Worm (Caenorhabditis elegans) whole organism, L2 larva: ENCODE results near the gene H12D21.9.
"Not testable (repeated sequence)": the region's sequence is repeated elsewhere in the genome, so short reads cannot be mapped to it uniquely, and the experiment has no call there.

ENCODE experiments used
- C34F6.9 ChIP-seq: fragments of 150-350 bp; optimal IDR thresholded peaks from 2 replicates; lab custom pipeline; 2014; ENCODE audit warnings: missing biosample characterization, missing genetic modification characterization
- F13H6.1 ChIP-seq: sonication (generic microtip); optimal IDR thresholded peaks from 2 replicates; lab custom pipeline; 2016; ENCODE audit warnings: missing genetic modification characterization, missing compliant biosample characterization
- R02D3.7 ChIP-seq: fragments of 150-350 bp; optimal IDR thresholded peaks from 2 replicates; lab custom pipeline; 2014; ENCODE audit warnings: missing biosample characterization, missing genetic modification characterization
- alr-1 ChIP-seq: fragments of 150-350 bp; optimal IDR thresholded peaks from 2 replicates; lab custom pipeline; 2014; ENCODE audit warnings: missing biosample characterization, missing genetic modification characterization
- ama-1 ChIP-seq: fragments of 150-350 bp; optimal IDR thresholded peaks from 2 replicates; lab custom pipeline; 2018; ENCODE audit warnings: inconsistent platforms
- ceh-16 ChIP-seq: fragments of 150-350 bp; optimal IDR thresholded peaks from 2 replicates; lab custom pipeline; 2014; ENCODE audit warnings: missing biosample characterization, missing genetic modification characterization
- ceh-82 ChIP-seq: fragments of 150-350 bp; optimal IDR thresholded peaks from 2 replicates; lab custom pipeline; 2014; ENCODE audit warnings: missing biosample characterization, missing genetic modification characterization
- crh-2 ChIP-seq: sonication (generic microtip); optimal IDR thresholded peaks from 2 replicates; lab custom pipeline; 2017; ENCODE audit warnings: missing biosample characterization, missing genetic modification characterization
- dmd-4 ChIP-seq: sonication (generic microtip); optimal IDR thresholded peaks from 2 replicates; lab custom pipeline; 2017; ENCODE audit warnings: missing biosample characterization, missing genetic modification characterization
- egl-27 ChIP-seq: sonication (generic microtip); optimal IDR thresholded peaks from 3 replicates; lab custom pipeline; 2017; ENCODE audit warnings: missing biosample characterization, missing genetic modification reagents, missing genetic modification characterization
- elt-1 ChIP-seq: fragments of 150-350 bp; optimal IDR thresholded peaks from 2 replicates; lab custom pipeline; 2014; ENCODE audit warnings: missing biosample characterization, missing genetic modification characterization
- elt-3 ChIP-seq: sonication (generic microtip); optimal IDR thresholded peaks from 2 replicates; lab custom pipeline; 2017; ENCODE audit warnings: missing biosample characterization, missing genetic modification characterization
- fos-1 ChIP-seq: fragments of 150-350 bp; optimal IDR thresholded peaks from 2 replicates; lab custom pipeline; 2014; ENCODE audit warnings: missing biosample characterization, missing genetic modification characterization
- gmeb-1 ChIP-seq: fragments of 150-350 bp; optimal IDR thresholded peaks from 2 replicates; lab custom pipeline; 2014; ENCODE audit warnings: missing biosample characterization, missing genetic modification characterization
- lin-13 ChIP-seq: fragments of 150-350 bp; optimal IDR thresholded peaks from 2 replicates; lab custom pipeline; 2014; ENCODE audit warnings: missing biosample characterization, missing genetic modification reagents, missing genetic modification characterization
- lsy-2 ChIP-seq, 2 experiments: fragments of 150-350 bp in 1 of 2; sonication (generic microtip) in 1 of 2; optimal IDR thresholded peaks; 2 replicates each; lab custom pipeline; 2014 to 2017; ENCODE audit warnings: missing biosample characterization in 2 of 2, missing genetic modification characterization in 2 of 2
- mab-5 ChIP-seq: fragments of 150-350 bp; optimal IDR thresholded peaks from 2 replicates; lab custom pipeline; 2014; ENCODE audit warnings: missing biosample characterization, missing genetic modification characterization
- mbf-1 ChIP-seq: sonication (generic microtip); optimal IDR thresholded peaks from 2 replicates; lab custom pipeline; 2017; ENCODE audit warnings: missing biosample characterization, missing genetic modification characterization
- nhr-12 ChIP-seq: fragments of 150-350 bp; optimal IDR thresholded peaks from 2 replicates; lab custom pipeline; 2014; ENCODE audit warnings: missing biosample characterization, missing genetic modification characterization
- nhr-129 ChIP-seq: fragments of 150-350 bp; optimal IDR thresholded peaks from 2 replicates; lab custom pipeline; 2014; ENCODE audit warnings: missing biosample characterization, missing genetic modification characterization
- nhr-21 ChIP-seq: fragments of 150-350 bp; optimal IDR thresholded peaks from 2 replicates; lab custom pipeline; 2014; ENCODE audit warnings: missing biosample characterization, missing genetic modification characterization
- nhr-237 ChIP-seq: fragments of 150-350 bp; optimal IDR thresholded peaks from 2 replicates; lab custom pipeline; 2014; ENCODE audit warnings: missing biosample characterization, missing genetic modification characterization
- nhr-25 ChIP-seq: fragments of 150-350 bp; sonication (generic microtip); optimal IDR thresholded peaks from 3 replicates; lab custom pipeline; 2014; ENCODE audit warnings: missing biosample characterization, missing genetic modification characterization
- nhr-77 ChIP-seq: fragments of 150-350 bp; optimal IDR thresholded peaks from 2 replicates; lab custom pipeline; 2014; ENCODE audit warnings: missing biosample characterization, missing genetic modification characterization
- skn-1 ChIP-seq: sonication (generic microtip); optimal IDR thresholded peaks from 2 replicates; lab custom pipeline; 2017; ENCODE audit warnings: missing biosample characterization, missing genetic modification characterization
- sma-3 ChIP-seq: sonication (generic microtip); optimal IDR thresholded peaks from 2 replicates; lab custom pipeline; 2016; ENCODE audit warnings: missing genetic modification reagents, missing genetic modification characterization, missing compliant biosample characterization
- sma-9 ChIP-seq, 2 experiments: fragments of 150-350 bp in 1 of 2; sonication (generic microtip) in 1 of 2; optimal IDR thresholded peaks; 2 replicates each; lab custom pipeline; 2014 to 2016; ENCODE audit warnings: missing genetic modification characterization in 2 of 2, mild to moderate bottlenecking in 1 of 2, missing biosample characterization in 1 of 2, missing compliant biosample characterization in 1 of 2, missing genetic modification reagents in 1 of 2, moderate library complexity in 1 of 2
- snpc-4 ChIP-seq: fragments of 150-350 bp; optimal IDR thresholded peaks from 2 replicates; lab custom pipeline; 2014; ENCODE audit warnings: missing biosample characterization, missing genetic modification characterization
- unc-55 ChIP-seq: fragments of 150-350 bp; sonication (generic microtip); optimal IDR thresholded peaks from 3 replicates; lab custom pipeline; 2014; ENCODE audit warnings: missing biosample characterization, missing genetic modification reagents, missing genetic modification characterization
- unc-62 ChIP-seq: fragments of 150-350 bp; optimal IDR thresholded peaks from 2 replicates; lab custom pipeline; 2014; ENCODE audit warnings: missing biosample characterization, missing genetic modification reagents, missing genetic modification characterization
- ztf-1 ChIP-seq: fragments of 200-800 bp; sonication (Bioruptor generic); conservative IDR thresholded peaks from 2 replicates; pipeline ENCODE4 v1.3.6; 2022; ENCODE audit warnings: missing genetic modification characterization, missing compliant biosample characterization
- ztf-4 ChIP-seq: fragments of 150-350 bp; optimal IDR thresholded peaks from 2 replicates; lab custom pipeline; 2014; ENCODE audit warnings: missing biosample characterization, missing genetic modification characterization

H12D21.9 gene

DNA sequence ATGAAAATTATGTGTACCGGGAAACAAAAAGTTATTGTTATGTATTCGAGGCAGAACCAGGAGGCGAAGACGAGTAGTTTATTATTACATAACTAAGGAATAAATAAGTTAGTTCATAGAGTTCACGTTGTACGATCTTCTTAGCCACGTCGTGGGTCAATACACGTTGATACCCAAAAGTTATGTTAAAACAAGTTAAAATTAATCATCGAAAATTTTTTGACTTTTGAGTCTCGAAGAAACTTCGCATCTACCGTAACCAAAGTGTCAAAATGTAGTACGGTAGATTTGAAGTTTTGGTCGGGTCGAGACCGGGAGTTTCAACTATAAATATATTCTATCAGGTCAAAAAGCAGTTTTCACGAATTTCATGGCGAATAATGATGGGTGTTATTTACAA is 32.6 kb downstream of the H12D21.9 start, which contains the start of gene ZC412.10:
ZC412.10 (minus strand) TSS at position 101 of the 400 bp plus-strand sequence.
- not testable (repeated sequence) for TF ChIP-seq ztf-4 (tag; lab: Kevin White, UChicago); unc-62 (GFP tag; lab: Kevin White, UChicago); ceh-82 (tag; lab: Kevin White, UChicago)

DNA sequence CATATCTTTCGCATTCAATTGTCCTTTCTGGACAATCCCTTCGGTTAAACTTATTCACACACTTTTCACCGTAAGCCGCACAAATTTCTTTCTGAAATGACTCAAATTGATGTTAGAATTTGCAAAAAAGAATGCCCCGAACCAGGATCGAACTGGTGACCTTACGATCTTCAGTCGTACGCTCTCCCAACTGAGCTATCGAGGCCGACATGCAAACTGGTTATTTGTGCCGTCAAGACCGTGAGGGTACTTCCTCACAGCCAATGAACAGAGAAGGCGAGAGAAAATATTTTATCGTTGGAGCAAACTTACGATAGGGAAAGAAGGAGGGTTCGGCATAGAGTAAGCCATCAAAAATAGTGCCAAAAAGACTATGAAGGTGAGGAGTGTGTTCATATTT is 33.0 kb downstream of the H12D21.9 start:
- TF ChIP-seq ceh-82 (tag; lab: Kevin White, UChicago) (no peak), elt-3 (tag; lab: Kevin White, UChicago) (no peak), mbf-1 (tag; lab: Kevin White, UChicago) (no peak), crh-2 (tag; lab: Kevin White, UChicago) (peak; percentile 7), C34F6.9 (tag; lab: Kevin White, UChicago) (peak; percentile 38), egl-27 (tag; lab: Kevin White, UChicago) (peak; percentile 12), snpc-4 (tag; lab: Kevin White, UChicago) (peak; percentile 97), nhr-129 (tag; lab: Kevin White, UChicago) (peak; percentile 70), ztf-4 (tag; lab: Kevin White, UChicago) (no peak), nhr-12 (tag; lab: Kevin White, UChicago) (no peak), gmeb-1 (tag; lab: Kevin White, UChicago) (peak; percentile 52), unc-62 (GFP tag; lab: Kevin White, UChicago) (no peak), lin-13 (GFP tag; lab: Kevin White, UChicago) (no peak), lsy-2 (tag; optimal IDR thresholded peaks at IDR 0.05; lab: Kevin White, UChicago) (peak in 1 of 2 experiments; percentile 50), dmd-4 (tag; lab: Kevin White, UChicago) (no peak), mab-5 (tag; lab: Kevin White, UChicago) (no peak), ama-1 (lab: Kevin White, UChicago) (no peak), nhr-237 (tag; lab: Kevin White, UChicago) (no peak), fos-1 (peak; percentile 11), skn-1 (tag; lab: Kevin White, UChicago) (no peak), nhr-21 (peak; percentile 23), alr-1 (tag; lab: Kevin White, UChicago) (no peak), F13H6.1 (tag; lab: Kevin White, UChicago) (peak; percentile 26), sma-9 (GFP tag; optimal IDR thresholded peaks at IDR 0.05; lab: Kevin White, UChicago) (peak; percentile 57), sma-9 (tag; optimal IDR thresholded peaks at IDR 0.05; lab: Kevin White, UChicago) (no peak), nhr-25 (tag; lab: Kevin White, UChicago) (no peak), ceh-16 (tag; lab: Kevin White, UChicago) (no peak), unc-55 (GFP tag; lab: Kevin White, UChicago) (peak; percentile 48), sma-3 (GFP tag; lab: Kevin White, UChicago) (peak; percentile 15), R02D3.7 (no peak)

DNA sequence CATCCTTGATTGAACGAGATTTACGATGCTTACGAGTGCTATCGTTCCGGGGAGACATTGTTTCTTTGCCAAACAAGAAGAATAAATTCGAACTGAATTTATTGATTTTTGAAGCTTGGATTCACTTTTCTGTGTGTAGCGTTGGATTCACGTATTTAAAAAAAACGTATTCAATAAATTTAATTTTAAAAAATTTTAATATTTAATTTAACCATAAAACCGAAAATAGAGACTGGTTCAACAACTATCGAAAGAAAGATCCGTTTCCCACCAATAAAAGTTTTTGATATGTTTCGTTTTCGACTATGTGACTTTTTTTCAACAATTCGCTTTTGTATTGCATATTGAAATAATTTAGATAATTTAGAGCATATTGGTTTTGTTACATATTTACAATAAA is 33.9 kb downstream of the H12D21.9 start, which contains the start of gene ZC412.5:
ZC412.5 (minus strand) TSS at position 101 of the 400 bp plus-strand sequence.
- TF ChIP-seq nhr-77 (tag; lab: Kevin White, UChicago) (no peak), elt-1 (tag; lab: Kevin White, UChicago) (no peak)

DNA sequence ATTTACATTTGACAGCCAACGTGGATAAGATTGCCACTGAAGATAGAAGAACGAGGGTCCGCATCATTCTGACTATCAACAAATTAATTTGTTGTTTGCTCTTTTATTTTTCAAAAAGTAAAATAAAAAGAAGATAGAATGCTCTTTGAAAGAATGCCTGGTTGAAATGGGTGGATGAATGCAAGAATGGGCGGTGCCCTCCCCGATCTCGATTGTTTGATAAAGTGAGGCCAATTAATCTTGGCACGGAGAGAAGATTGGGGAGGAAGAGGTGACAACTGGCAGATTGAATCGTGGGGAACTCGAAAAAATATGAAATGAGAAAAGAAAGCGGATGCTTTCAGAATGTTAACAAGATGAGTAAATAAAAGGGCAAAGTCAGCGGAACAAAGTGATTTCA is 37.9 kb downstream of the H12D21.9 start, which contains the start of gene ZC412.3:
ZC412.3 (minus strand) TSS at position 183 of the 400 bp plus-strand sequence.
- TF ChIP-seq sma-9 (GFP tag; optimal IDR thresholded peaks at IDR 0.05; lab: Kevin White, UChicago) (peak; percentile 38), sma-9 (tag; optimal IDR thresholded peaks at IDR 0.05; lab: Kevin White, UChicago) (no peak), ztf-1 (GFP tag; lab: Robert Waterston, UW) (no peak), nhr-129 (tag; lab: Kevin White, UChicago) (peak; percentile 24), F13H6.1 (tag; lab: Kevin White, UChicago) (peak; percentile 58)

DNA sequence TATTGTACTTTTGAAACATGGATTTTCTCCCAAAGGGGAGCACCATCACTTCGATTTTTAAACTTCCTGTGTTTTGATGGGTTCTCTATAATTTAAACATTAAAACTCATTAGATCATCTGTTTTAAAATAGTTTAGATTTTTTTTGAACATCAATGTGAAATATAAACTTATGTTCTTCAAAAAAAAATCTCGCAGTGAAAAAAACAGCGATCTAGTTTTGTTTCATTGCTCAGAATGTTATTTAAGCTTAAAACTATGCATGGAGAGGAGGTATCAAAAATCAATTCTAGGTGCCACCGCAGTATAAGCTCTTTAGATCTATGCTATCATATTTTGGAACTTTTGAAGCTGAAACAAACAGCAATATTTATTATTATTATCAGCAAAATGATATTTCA is 41.1 kb downstream of the H12D21.9 start, which contains the start of gene gcy-14:
gcy-14 (minus strand) TSS at position 101 of the 400 bp plus-strand sequence.
- TF ChIP-seq ama-1 (lab: Kevin White, UChicago) (no peak), C34F6.9 (tag; lab: Kevin White, UChicago) (no peak), R02D3.7 (no peak)
